Fruit fly (Drosophila melanogaster) whole organism, embryonic: ENCODE measurements around the gene PH4alphaNE3.
A peak's percentile ranks its signal among the peaks of the same experiment; 100 is the strongest.

Experiments
- Abd-B ChIP-seq: fragments of 200-800 bp; sonication (Bioruptor generic); optimal IDR thresholded peaks from 2 replicates; lab custom pipeline; 2018; ENCODE audit warnings: missing biosample characterization, mild to moderate bottlenecking, missing genetic modification characterization, moderate library complexity
- CG10267 ChIP-seq: fragments of 200-800 bp; sonication (Bioruptor generic); optimal IDR thresholded peaks from 2 replicates; lab custom pipeline; 2018; ENCODE audit warnings: missing biosample characterization, mild to moderate bottlenecking, missing genetic modification characterization, moderate library complexity
- CG10979 ChIP-seq: fragments of 200-800 bp; sonication (Bioruptor generic); optimal IDR thresholded peaks from 2 replicates; lab custom pipeline; 2018; ENCODE audit warnings: missing biosample characterization, mild to moderate bottlenecking, missing genetic modification characterization, moderate library complexity
- CG11093 ChIP-seq: fragments of 200-800 bp; sonication (Bioruptor generic); IDR thresholded peaks from 3 replicates; pipeline ENCODE4 v1.3.6; 2022; ENCODE audit warnings: missing biosample characterization, missing genetic modification characterization
- CG11247 ChIP-seq: fragments of 200-800 bp; sonication (Bioruptor generic); IDR thresholded peaks from 2 replicates; pipeline ENCODE4 v1.3.6; 2022; ENCODE audit warnings: missing biosample characterization, missing genetic modification characterization
- CG11696 ChIP-seq: fragments of 200-800 bp; sonication (Bioruptor generic); IDR thresholded peaks from 2 replicates; pipeline ENCODE4 v1.3.6; 2022; ENCODE audit warnings: missing biosample characterization, missing genetic modification characterization
- CG12299 ChIP-seq: fragments of 200-800 bp; sonication (Bioruptor generic); optimal IDR thresholded peaks from 2 replicates; lab custom pipeline; 2018; ENCODE audit warnings: missing biosample characterization, mild to moderate bottlenecking, missing genetic modification characterization
- CG12659 ChIP-seq: fragments of 200-800 bp; sonication (Bioruptor generic); optimal IDR thresholded peaks from 3 replicates; lab custom pipeline; 2017; ENCODE audit warnings: mild to moderate bottlenecking, missing biosample characterization, missing genetic modification reagents, missing genetic modification characterization
- CG14667 ChIP-seq: fragments of 200-800 bp; sonication (Bioruptor generic); IDR thresholded peaks from 2 replicates; pipeline ENCODE4 v1.3.6; 2022; ENCODE audit warnings: missing biosample characterization, missing genetic modification characterization
- CG1529 ChIP-seq: fragments of 200-800 bp; sonication (Bioruptor generic); optimal IDR thresholded peaks from 3 replicates; lab custom pipeline; 2018; ENCODE audit warnings: missing biosample characterization, missing genetic modification characterization
- CG17912 ChIP-seq: fragments of 200-800 bp; sonication (Bioruptor generic); optimal IDR thresholded peaks from 2 replicates; lab custom pipeline; 2018; ENCODE audit warnings: missing biosample characterization, mild to moderate bottlenecking, missing genetic modification characterization
- CG1832 ChIP-seq: fragments of 200-800 bp; sonication (Bioruptor generic); optimal IDR thresholded peaks from 2 replicates; lab custom pipeline; 2017; ENCODE audit warnings: missing biosample characterization, mild to moderate bottlenecking, missing genetic modification characterization, inconsistent platforms
- CG2116 ChIP-seq: fragments of 200-800 bp; sonication (Bioruptor generic); optimal IDR thresholded peaks from 3 replicates; lab custom pipeline; 2018; ENCODE audit warnings: missing biosample characterization, mild to moderate bottlenecking, missing genetic modification characterization
- CG2199 ChIP-seq: fragments of 200-800 bp; sonication (Bioruptor generic); IDR thresholded peaks from 3 replicates; pipeline ENCODE4 v1.3.6; 2022; ENCODE audit warnings: missing biosample characterization, missing genetic modification characterization
- CG30431 ChIP-seq: fragments of 200-800 bp; sonication (Bioruptor generic); optimal IDR thresholded peaks from 2 replicates; lab custom pipeline; 2017; ENCODE audit warnings: missing biosample characterization, missing genetic modification characterization
- CG31441 ChIP-seq: fragments of 200-800 bp; sonication (Bioruptor generic); IDR thresholded peaks from 2 replicates; pipeline ENCODE4 v1.3.6; 2022; ENCODE audit warnings: missing biosample characterization, missing genetic modification characterization
- CG3726 ChIP-seq: fragments of 200-800 bp; sonication (Bioruptor generic); IDR thresholded peaks from 3 replicates; pipeline ENCODE4, ENCODE4 v1.3.6; 2022; ENCODE audit warnings: missing biosample characterization, missing genetic modification characterization
- CG4617 ChIP-seq: fragments of 200-800 bp; sonication (Bioruptor generic); optimal IDR thresholded peaks from 3 replicates; lab custom pipeline; 2016; ENCODE audit warnings: missing biosample characterization, missing genetic modification characterization, borderline replicate concordance
- CG4854 ChIP-seq: fragments of 200-800 bp; sonication (Bioruptor generic); optimal IDR thresholded peaks from 2 replicates; lab custom pipeline; 2016; ENCODE audit warnings: missing biosample characterization, missing genetic modification characterization, inconsistent platforms
- CG7357 ChIP-seq: fragments of 200-800 bp; sonication (Bioruptor generic); IDR thresholded peaks from 3 replicates; pipeline ENCODE4 v1.3.6; 2022; ENCODE audit warnings: missing biosample characterization, missing genetic modification characterization
- CG8359 ChIP-seq: fragments of 200-800 bp; sonication (Bioruptor generic); optimal IDR thresholded peaks from 2 replicates; lab custom pipeline; 2017; ENCODE audit warnings: missing biosample characterization, mild to moderate bottlenecking, missing genetic modification characterization, borderline replicate concordance
- CG8765 ChIP-seq: fragments of 200-800 bp; sonication (Bioruptor generic); IDR thresholded peaks from 2 replicates; pipeline ENCODE4 v1.3.6; 2022; ENCODE audit warnings: missing biosample characterization, missing genetic modification characterization
- CG8924 ChIP-seq: fragments of 200-800 bp; optimal IDR thresholded peaks from 3 replicates; lab custom pipeline; 2019; ENCODE audit warnings: missing biosample characterization, mild to moderate bottlenecking, missing genetic modification characterization, moderate library complexity
- CTCF ChIP-seq: fragments of 200-800 bp; sonication (Bioruptor generic); optimal IDR thresholded peaks from 2 replicates; lab custom pipeline; 2017; ENCODE audit warnings: missing biosample characterization, mild to moderate bottlenecking, missing genetic modification characterization, moderate library complexity
- D ChIP-seq, 2 experiments: fragments of 200-800 bp in 1 of 2; fragments of >200 bp in 1 of 2; sonication (Bioruptor generic) in 1 of 2; optimal IDR thresholded peaks; 2 replicates in 1 of 2; 3 replicates in 1 of 2; lab custom pipeline; 2017; ENCODE audit warnings: mild to moderate bottlenecking in 1 of 2, missing biosample characterization in 1 of 2, missing genetic modification characterization in 1 of 2, missing genetic modification reagents in 1 of 2
- GATAe ChIP-seq: fragments of 200-800 bp; sonication (Bioruptor generic); conservative IDR thresholded peaks from 2 replicates; pipeline ENCODE4 v1.3.6; 2022; ENCODE audit warnings: missing biosample characterization, missing genetic modification characterization
- Hsf ChIP-seq: fragments of 200-800 bp; sonication (Bioruptor generic); optimal IDR thresholded peaks from 3 replicates; lab custom pipeline; 2016; ENCODE audit warnings: missing biosample characterization, missing genetic modification characterization
- Jarid2 ChIP-seq: fragments of 200-800 bp; sonication (Bioruptor generic); optimal IDR thresholded peaks from 3 replicates; lab custom pipeline; 2017; ENCODE audit warnings: mild to moderate bottlenecking, missing biosample characterization, missing genetic modification reagents, missing genetic modification characterization
- Kr ChIP-seq: fragments of 200-800 bp; sonication (Bioruptor generic); optimal IDR thresholded peaks from 2 replicates; lab custom pipeline; 2017; ENCODE audit warnings: missing biosample characterization, mild to moderate bottlenecking, missing genetic modification characterization
- MBD-R2 ChIP-seq: fragments of 200-800 bp; sonication (Bioruptor generic); IDR thresholded peaks from 2 replicates; pipeline ENCODE4 v1.3.6; 2022; ENCODE audit warnings: missing biosample characterization, missing genetic modification characterization
- PHDP ChIP-seq: fragments of 200-800 bp; sonication (Bioruptor generic); optimal IDR thresholded peaks from 3 replicates; lab custom pipeline; 2018; ENCODE audit warnings: missing biosample characterization, mild to moderate bottlenecking, missing genetic modification characterization, moderate library complexity
- Sin3A ChIP-seq: fragments of >200 bp; optimal IDR thresholded peaks from 2 replicates; lab custom pipeline; 2018
- Sox102F ChIP-seq: fragments of 200-800 bp; sonication (Bioruptor generic); optimal IDR thresholded peaks from 2 replicates; lab custom pipeline; 2018; ENCODE audit warnings: missing biosample characterization, mild to moderate bottlenecking, missing genetic modification characterization, moderate library complexity
- al ChIP-seq: fragments of 200-800 bp; sonication (Bioruptor generic); IDR thresholded peaks from 2 replicates; pipeline ENCODE4 v1.3.6; 2022; ENCODE audit warnings: missing biosample characterization, missing genetic modification characterization
- chm ChIP-seq: fragments of 200-800 bp; sonication (Bioruptor generic); IDR thresholded peaks from 2 replicates; pipeline ENCODE4 v1.3.6; 2022; ENCODE audit warnings: missing biosample characterization, missing genetic modification characterization
- corto ChIP-seq: fragments of 200-800 bp; sonication (Bioruptor generic); optimal IDR thresholded peaks from 2 replicates; lab custom pipeline; 2016; ENCODE audit warnings: missing biosample characterization, mild to moderate bottlenecking, missing genetic modification characterization, moderate library complexity
- dati ChIP-seq: fragments of 200-800 bp; sonication (Bioruptor generic); IDR thresholded peaks from 2 replicates; pipeline ENCODE4 v1.3.6; 2022; ENCODE audit warnings: missing biosample characterization, missing genetic modification characterization
- fd3F ChIP-seq: fragments of 200-800 bp; sonication (Bioruptor generic); optimal IDR thresholded peaks from 2 replicates; lab custom pipeline; 2018; ENCODE audit warnings: missing biosample characterization, mild to moderate bottlenecking, missing genetic modification characterization, moderate library complexity
- fru ChIP-seq: fragments of >200 bp; optimal IDR thresholded peaks from 2 replicates; lab custom pipeline; 2017
- gem ChIP-seq: fragments of 200-800 bp; sonication (Bioruptor generic); optimal IDR thresholded peaks from 2 replicates; lab custom pipeline; 2019; ENCODE audit warnings: missing biosample characterization, mild to moderate bottlenecking, missing genetic modification characterization, moderate library complexity
- gfzf ChIP-seq: fragments of 200-800 bp; sonication (Bioruptor generic); optimal IDR thresholded peaks from 2 replicates; lab custom pipeline; 2016; ENCODE audit warnings: missing biosample characterization, mild to moderate bottlenecking, missing genetic modification characterization, moderate library complexity
- jing ChIP-seq: fragments of 200-800 bp; sonication (Bioruptor generic); optimal IDR thresholded peaks from 2 replicates; lab custom pipeline; 2018; ENCODE audit warnings: missing biosample characterization, mild to moderate bottlenecking, missing genetic modification characterization
- kay ChIP-seq: fragments of 200-800 bp; sonication (Bioruptor generic); optimal IDR thresholded peaks from 2 replicates; lab custom pipeline; 2016; ENCODE audit warnings: missing biosample characterization, missing genetic modification characterization
- lilli ChIP-seq: fragments of 200-800 bp; sonication (Bioruptor generic); optimal IDR thresholded peaks from 3 replicates; lab custom pipeline; 2016; ENCODE audit warnings: missing biosample characterization, missing genetic modification characterization
- lmd ChIP-seq: fragments of 200-800 bp; sonication (Bioruptor generic); IDR thresholded peaks from 2 replicates; pipeline ENCODE4 v1.3.6; 2022; ENCODE audit warnings: missing biosample characterization, missing genetic modification characterization
- maf-S ChIP-seq: fragments of 200-800 bp; sonication (Bioruptor generic); optimal IDR thresholded peaks from 2 replicates; lab custom pipeline; 2016; ENCODE audit warnings: missing biosample characterization, missing genetic modification characterization
- odd ChIP-seq: fragments of 200-800 bp; sonication (Bioruptor generic); optimal IDR thresholded peaks from 2 replicates; lab custom pipeline; 2017; ENCODE audit warnings: missing biosample characterization, mild to moderate bottlenecking, missing genetic modification characterization
- sens ChIP-seq: fragments of 200-800 bp; sonication (Bioruptor generic); peaks from one replicate; lab custom pipeline; 2016; ENCODE audit warnings: missing biosample characterization, missing genetic modification characterization
- sna ChIP-seq: fragments of 200-800 bp; sonication (Bioruptor generic); IDR thresholded peaks from 2 replicates; pipeline ENCODE4 v1.3.6; 2022; ENCODE audit warnings: missing biosample characterization, missing genetic modification characterization; ENCODE audit not compliant: partially characterized antibody
- so ChIP-seq: fragments of 200-800 bp; sonication (Bioruptor generic); IDR thresholded peaks from 3 replicates; pipeline ENCODE4 v1.3.6; 2022; ENCODE audit warnings: missing biosample characterization, missing genetic modification characterization
- trem ChIP-seq: fragments of 200-800 bp; optimal IDR thresholded peaks from 3 replicates; lab custom pipeline; 2019; ENCODE audit warnings: missing biosample characterization, mild to moderate bottlenecking, missing genetic modification characterization, moderate library complexity
- zfh2 ChIP-seq: fragments of 200-800 bp; sonication (Bioruptor generic); optimal IDR thresholded peaks from 2 replicates; lab custom pipeline; 2016; ENCODE audit warnings: missing biosample characterization, missing genetic modification characterization

The PH4alphaNE3 gene

DNA sequence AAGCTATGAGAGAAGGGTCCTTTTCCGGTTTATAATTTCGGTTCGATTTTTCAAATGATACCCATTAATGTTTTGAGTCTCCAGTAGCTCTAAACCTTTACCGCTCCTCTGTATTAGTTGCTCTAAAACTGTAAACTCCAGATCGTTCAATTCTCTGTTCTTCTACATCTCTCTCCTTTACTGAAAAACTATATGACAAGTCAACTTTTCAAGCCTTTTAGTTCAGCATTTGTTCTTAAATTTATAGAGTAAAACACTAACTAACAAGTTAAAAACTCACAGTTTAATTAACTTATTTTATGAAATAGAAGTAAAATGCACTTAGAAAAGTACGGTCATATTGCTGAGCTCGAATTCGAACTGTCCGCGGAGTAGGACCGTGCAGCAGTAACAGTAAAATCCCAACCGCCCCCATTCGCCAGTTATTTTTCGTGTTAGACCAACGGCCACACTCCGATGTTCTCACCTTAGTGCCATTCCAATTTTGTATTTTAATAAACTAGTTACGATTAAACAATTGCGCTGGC, 41.2 kb upstream of the PH4alphaNE3 start (continued):
- TF ChIP-seq MBD-R2 = peak; percentile 40; the same call in 1 of the 2 replicates
- TF ChIP-seq lmd = no peak
- TF ChIP-seq fd3F (GFP tag; lab: Kevin White, UChicago) = no peak
- no peak for TF ChIP-seq chm (GFP tag; lab: Robert Waterston, UW)
- no peak for TF ChIP-seq jing
- no peak for TF ChIP-seq PHDP (tag; lab: Kevin White, UChicago)
- TF ChIP-seq CG10267 (tag; lab: Kevin White, UChicago) = peak; percentile 25
- no peak for TF ChIP-seq CG11696 (GFP tag; lab: Robert Waterston, UW)
- no peak for TF ChIP-seq Jarid2 (GFP tag; lab: Kevin White, UChicago)
- TF ChIP-seq Abd-B = no peak
- TF ChIP-seq Sox102F (GFP tag; lab: Kevin White, UChicago) = no peak
- peak; percentile 91 for TF ChIP-seq gfzf (GFP tag; lab: Kevin White, UChicago)
- TF ChIP-seq al = no peak
- no peak for TF ChIP-seq maf-S (GFP tag; lab: Kevin White, UChicago)
- no peak for TF ChIP-seq CG8924 (tag; lab: Kevin White, UChicago)
- TF ChIP-seq CG1529 (GFP tag; lab: Kevin White, UChicago) = no peak
- no peak for TF ChIP-seq CTCF (GFP tag; lab: Kevin White, UChicago)
- TF ChIP-seq CG12659 (GFP tag; lab: Kevin White, UChicago) = peak; percentile 25
- TF ChIP-seq Kr = no peak
- TF ChIP-seq CG4854 (GFP tag; lab: Kevin White, UChicago) = no peak
- TF ChIP-seq CG12299 (tag; lab: Kevin White, UChicago) = no peak
- TF ChIP-seq CG31441 (GFP tag; lab: Robert Waterston, UW) = no peak
- TF ChIP-seq gem (tag; lab: Kevin White, UChicago) = no peak
- no peak for TF ChIP-seq sna (GFP tag; lab: Robert Waterston, UW)
- no peak for TF ChIP-seq zfh2 (GFP tag; lab: Kevin White, UChicago)
- TF ChIP-seq trem (tag; lab: Kevin White, UChicago) = peak; percentile 40
- TF ChIP-seq dati (GFP tag; lab: Robert Waterston, UW) = no peak
- no peak for TF ChIP-seq fru (lab: Kevin White, UChicago)
- TF ChIP-seq CG11247 (GFP tag; lab: Robert Waterston, UW) = no peak
- no peak for TF ChIP-seq CG11093 (GFP tag; lab: Robert Waterston, UW)
- no peak for TF ChIP-seq CG1832
- no peak for TF ChIP-seq odd (GFP tag; lab: Kevin White, UChicago)
- TF ChIP-seq GATAe (GFP tag; lab: Robert Waterston, UW) = no peak
- no peak for TF ChIP-seq CG10979 (tag; lab: Kevin White, UChicago)
- TF ChIP-seq CG3726 (GFP tag; lab: Robert Waterston, UW) = no peak
- no peak for TF ChIP-seq so (GFP tag; lab: Robert Waterston, UW)
- peak; percentile 38 for TF ChIP-seq Sin3A
- no peak for TF ChIP-seq kay (GFP tag; lab: Kevin White, UChicago)
- TF ChIP-seq CG2199 (GFP tag; lab: Robert Waterston, UW) = no peak
- TF ChIP-seq D (optimal IDR thresholded peaks at IDR 0.05; lab: Kevin White, UChicago) = no peak
- TF ChIP-seq D (GFP tag; optimal IDR thresholded peaks at IDR 0.05; lab: Kevin White, UChicago) = no peak
- TF ChIP-seq CG8359 = no peak
- no peak for TF ChIP-seq Hsf (GFP tag; lab: Kevin White, UChicago)
- no peak for TF ChIP-seq CG30431
- no peak for TF ChIP-seq sens (GFP tag; lab: Kevin White, UChicago)
- TF ChIP-seq lilli (GFP tag; lab: Kevin White, UChicago) = no peak
- no peak for TF ChIP-seq CG8765 (GFP tag; lab: Robert Waterston, UW)
- TF ChIP-seq CG14667 = no peak
- TF ChIP-seq corto (GFP tag; lab: Kevin White, UChicago) = no peak
- TF ChIP-seq CG7357 (GFP tag; lab: Robert Waterston, UW) = 0 out of 3 replicates have a peak, but pooled peaks have one; percentile 27
- TF ChIP-seq CG17912 (GFP tag; lab: Kevin White, UChicago) = no peak
- no peak for TF ChIP-seq CG4617 (GFP tag; lab: Kevin White, UChicago)
- TF ChIP-seq CG2116 (GFP tag; lab: Kevin White, UChicago) = peak; percentile 16
